Fruit fly (Drosophila melanogaster) whole organism, pupa: ENCODE measurements around the gene CG13643.

Source experiments
- CG10348 ChIP-seq: fragments of 200-800 bp; sonication (Bioruptor generic); IDR thresholded peaks from 2 replicates; pipeline ENCODE4 v1.3.6; 2022; ENCODE audit warnings: missing biosample characterization, missing genetic modification characterization
- CG12605 ChIP-seq: fragments of 200-800 bp; sonication (Bioruptor generic); IDR thresholded peaks from 2 replicates; pipeline ENCODE4 v1.3.6; 2022; ENCODE audit warnings: missing biosample characterization, missing genetic modification characterization
- CG13204 ChIP-seq: fragments of 200-800 bp; sonication (Bioruptor generic); optimal IDR thresholded peaks from 2 replicates; lab custom pipeline; 2018; ENCODE audit warnings: missing biosample characterization, mild to moderate bottlenecking, missing genetic modification characterization, moderate library complexity
- CG14655 ChIP-seq: fragments of 200-800 bp; sonication (Bioruptor generic); optimal IDR thresholded peaks from 3 replicates; lab custom pipeline; 2017; ENCODE audit warnings: mild to moderate bottlenecking, missing biosample characterization, missing genetic modification reagents, missing genetic modification characterization
- CG15710 ChIP-seq: fragments of 200-800 bp; sonication (Bioruptor generic); optimal IDR thresholded peaks from 2 replicates; lab custom pipeline; 2018; ENCODE audit warnings: missing biosample characterization, mild to moderate bottlenecking, missing genetic modification characterization, moderate library complexity
- CG17806 ChIP-seq: fragments of 200-800 bp; sonication (Bioruptor generic); optimal IDR thresholded peaks from 2 replicates; lab custom pipeline; 2018; ENCODE audit warnings: missing biosample characterization, mild to moderate bottlenecking, missing genetic modification characterization, moderate library complexity
- CG32121 ChIP-seq: fragments of 200-800 bp; sonication (Bioruptor generic); IDR thresholded peaks from 2 replicates; pipeline ENCODE4 v1.3.6; 2022; ENCODE audit warnings: missing biosample characterization, missing genetic modification characterization
- CG34367 ChIP-seq: fragments of 200-800 bp; sonication (Bioruptor generic); optimal IDR thresholded peaks from 2 replicates; lab custom pipeline; 2018; ENCODE audit warnings: missing biosample characterization, mild to moderate bottlenecking, missing genetic modification characterization
- CG4496 ChIP-seq: fragments of 200-800 bp; sonication (Bioruptor generic); IDR thresholded peaks from 3 replicates; pipeline ENCODE4 v1.3.6; 2022; ENCODE audit warnings: missing biosample characterization, missing genetic modification characterization
- CG8159 ChIP-seq: fragments of 200-800 bp; sonication (Bioruptor generic); optimal IDR thresholded peaks from 3 replicates; lab custom pipeline; 2018; ENCODE audit warnings: missing biosample characterization, mild to moderate bottlenecking, missing genetic modification characterization, moderate library complexity
- CG8301 ChIP-seq: fragments of 200-800 bp; sonication (Bioruptor generic); optimal IDR thresholded peaks from 2 replicates; lab custom pipeline; 2018; ENCODE audit warnings: missing biosample characterization, mild to moderate bottlenecking, missing genetic modification characterization
- CG9948 ChIP-seq: fragments of 200-800 bp; sonication (Bioruptor generic); optimal IDR thresholded peaks from 2 replicates; lab custom pipeline; 2018; ENCODE audit warnings: missing biosample characterization, mild to moderate bottlenecking, missing genetic modification characterization, moderate library complexity
- D1 ChIP-seq: fragments of 200-800 bp; sonication (Bioruptor generic); optimal IDR thresholded peaks from 2 replicates; lab custom pipeline; 2018; ENCODE audit warnings: missing biosample characterization, mild to moderate bottlenecking, missing genetic modification characterization, moderate library complexity
- EcR ChIP-seq: fragments of 200-800 bp; sonication (Bioruptor generic); optimal IDR thresholded peaks from 3 replicates; lab custom pipeline; 2019; ENCODE audit warnings: missing biosample characterization, missing genetic modification characterization, mild to moderate bottlenecking, moderate library complexity, missing genetic modification reagents
- Ets98B ChIP-seq: fragments of 200-800 bp; sonication (Bioruptor generic); IDR thresholded peaks from 2 replicates; pipeline ENCODE4 v1.3.6; 2022; ENCODE audit warnings: missing biosample characterization, missing genetic modification characterization
- Pif1A ChIP-seq: fragments of 200-800 bp; sonication (Bioruptor generic); optimal IDR thresholded peaks from 3 replicates; lab custom pipeline; 2016; ENCODE audit warnings: missing biosample characterization, missing genetic modification characterization
- Pif1B ChIP-seq: fragments of 200-800 bp; sonication (Bioruptor generic); optimal IDR thresholded peaks from 3 replicates; lab custom pipeline; 2016; ENCODE audit warnings: missing biosample characterization, missing genetic modification characterization
- Snoo ChIP-seq: fragments of 200-800 bp; sonication (Bioruptor generic); optimal IDR thresholded peaks from 3 replicates; lab custom pipeline; 2017; ENCODE audit warnings: missing biosample characterization, mild to moderate bottlenecking, missing genetic modification characterization, inconsistent platforms
- fd96Ca ChIP-seq: fragments of 200-800 bp; sonication (Bioruptor generic); IDR thresholded peaks from 3 replicates; pipeline ENCODE4 v1.3.6; 2022; ENCODE audit warnings: missing biosample characterization, missing genetic modification characterization
- gl ChIP-seq: fragments of 200-800 bp; sonication (Bioruptor generic); optimal IDR thresholded peaks from 2 replicates; lab custom pipeline; 2018; ENCODE audit warnings: missing biosample characterization, mild to moderate bottlenecking, missing genetic modification characterization
- rn ChIP-seq: fragments of 200-800 bp; sonication (Bioruptor generic); IDR thresholded peaks from 2 replicates; pipeline ENCODE4 v1.3.6; 2022; ENCODE audit warnings: missing biosample characterization, missing genetic modification characterization

The CG13643 gene

DNA sequence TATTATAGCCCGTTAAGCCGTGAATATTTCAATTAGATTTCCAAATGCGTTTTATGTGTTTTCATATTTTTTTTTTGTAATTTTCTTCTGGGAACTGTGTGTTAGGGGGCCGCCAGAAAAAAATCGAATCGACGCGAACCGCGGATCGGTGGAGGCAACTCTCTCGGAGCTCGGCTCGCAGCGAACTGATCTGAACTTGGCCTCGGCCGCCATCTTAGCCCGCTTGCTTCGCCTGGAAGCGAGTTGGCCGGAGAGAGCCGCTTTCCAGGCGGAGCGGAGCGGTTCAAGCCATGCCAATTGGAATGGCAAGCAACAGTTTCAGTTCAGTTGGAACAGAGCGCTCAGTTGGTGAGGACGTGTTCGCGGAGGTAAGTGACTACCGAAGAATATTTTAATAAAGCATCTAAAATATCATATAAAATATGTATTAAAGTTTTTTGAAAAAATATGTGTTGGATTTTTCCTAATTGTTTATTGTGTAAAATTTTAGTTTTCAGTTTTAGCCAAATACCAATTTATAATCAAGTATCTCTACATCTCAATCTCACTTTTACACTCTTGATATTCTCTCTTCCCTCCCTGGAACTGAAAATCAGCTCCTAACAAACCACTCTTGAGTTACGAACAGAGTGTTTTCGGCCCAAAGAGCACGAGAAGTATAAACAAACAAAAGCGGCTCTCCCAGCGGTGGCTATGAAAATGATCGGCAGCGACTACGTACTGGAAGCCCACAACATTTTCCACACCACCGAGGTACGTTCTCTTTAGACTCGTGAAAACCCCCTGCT lies 11.2 kb downstream of the CG13643 start, which contains the start of the genes CG31121 and CG11069:
TSS of gene CG31121 (minus strand) at position 187 of the 788 bp plus-strand sequence.
TSS of gene CG11069 (plus strand) at position 324 of the 788 bp plus-strand sequence.
- peak; percentile 19 for TF ChIP-seq CG13204 (GFP tag; lab: Kevin White, UChicago)
- peak; percentile 46 for TF ChIP-seq EcR
- TF ChIP-seq Ets98B (GFP tag; lab: Robert Waterston, UW): peak; percentile 41; the same call in 1 of the 2 replicates
- no peak for TF ChIP-seq Pif1B (GFP tag; lab: Kevin White, UChicago)
- TF ChIP-seq fd96Ca (GFP tag; lab: Robert Waterston, UW): 0 out of 3 replicates have a peak, but pooled peaks have one; percentile 48

DNA sequence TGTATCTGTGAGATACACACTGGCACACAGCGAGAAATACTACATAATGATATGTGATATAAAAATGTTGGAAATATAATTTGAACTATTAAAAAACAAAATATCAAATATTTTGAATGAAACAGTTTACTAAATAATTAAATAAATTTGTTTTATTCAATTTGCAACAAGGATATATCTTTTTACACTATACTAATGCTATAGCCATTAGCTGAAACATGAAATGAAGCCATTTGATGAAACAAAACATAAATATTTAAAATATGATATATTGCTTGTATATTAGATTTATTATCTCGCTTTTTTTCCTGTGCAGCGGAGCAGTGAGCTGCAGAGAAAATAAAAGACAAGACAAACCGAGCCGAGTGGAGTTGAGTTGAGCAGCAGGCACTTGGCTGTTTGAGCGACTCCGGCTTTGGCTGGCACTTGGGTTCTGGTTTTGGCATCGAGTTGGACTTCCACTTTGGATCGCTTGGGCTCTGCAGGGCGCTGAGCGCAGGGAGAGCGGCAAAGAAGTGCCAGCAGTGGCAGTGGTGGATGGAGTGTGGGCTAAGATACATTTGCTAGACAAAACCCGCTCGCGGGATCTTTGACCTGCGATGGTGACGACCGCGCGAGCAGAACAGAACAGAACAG lies 12.4 kb downstream of the CG13643 start:
- TF ChIP-seq CG15710 (tag; lab: Kevin White, UChicago) (peak; percentile 91), fd96Ca (GFP tag; lab: Robert Waterston, UW) (0 out of 3 replicates have a peak, but pooled peaks have one; percentile 12), Pif1B (GFP tag; lab: Kevin White, UChicago) (peak; percentile 76), D1 (tag; lab: Kevin White, UChicago) (peak; percentile 98), EcR (peak; percentile 79), CG12605 (GFP tag; lab: Robert Waterston, UW) (peak; percentile 56), CG8301 (tag; lab: Kevin White, UChicago) (peak; percentile 94), rn (GFP tag; lab: Robert Waterston, UW) (peak; percentile 64; the same call in 1 of the 2 replicates), CG13204 (GFP tag; lab: Kevin White, UChicago) (peak; percentile 51), Ets98B (GFP tag; lab: Robert Waterston, UW) (peak; percentile 61), CG10348 (GFP tag; lab: Robert Waterston, UW) (peak; percentile 23; the same call in 1 of the 2 replicates), CG4496 (GFP tag; lab: Robert Waterston, UW) (peak; percentile 79), CG14655 (GFP tag; lab: Kevin White, UChicago) (peak; percentile 96), gl (tag; lab: Kevin White, UChicago) (peak; percentile 74), Pif1A (peak; percentile 70), Snoo (tag; lab: Kevin White, UChicago) (peak; percentile 82), CG32121 (GFP tag; lab: Robert Waterston, UW) (peak; percentile 88), CG34367 (peak; percentile 83), CG9948 (peak; percentile 95), CG17806 (peak; percentile 95), CG8159 (tag; lab: Kevin White, UChicago) (peak; percentile 96)
- TF ChIP-seq, all 21 proteins: peak for 21

dm6 chr3R:24890919-24891318 lies 14.9 kb downstream of the CG13643 start:
- no peak for TF ChIP-seq D1 (tag; lab: Kevin White, UChicago)
- no peak for TF ChIP-seq EcR
- TF ChIP-seq Pif1A: peak; percentile 3
- no peak; the same call in 1 of the 2 replicates for TF ChIP-seq CG32121 (GFP tag; lab: Robert Waterston, UW)
- no peak for TF ChIP-seq CG13204 (GFP tag; lab: Kevin White, UChicago)
- peak; percentile 39 for TF ChIP-seq Ets98B (GFP tag; lab: Robert Waterston, UW)
- TF ChIP-seq CG14655 (GFP tag; lab: Kevin White, UChicago): peak; percentile 45
- no peak for TF ChIP-seq CG34367
- peak; percentile 50; the same call in 1 of the 3 replicates for TF ChIP-seq fd96Ca (GFP tag; lab: Robert Waterston, UW)
- TF ChIP-seq gl (tag; lab: Kevin White, UChicago): no peak
- no peak for TF ChIP-seq CG8159 (tag; lab: Kevin White, UChicago)
- peak; percentile 51 for TF ChIP-seq CG8301 (tag; lab: Kevin White, UChicago)
- no peak for TF ChIP-seq Snoo (tag; lab: Kevin White, UChicago)
- TF ChIP-seq CG9948: no peak
- TF ChIP-seq rn (GFP tag; lab: Robert Waterston, UW): no peak
- no peak for TF ChIP-seq CG17806
- no peak for TF ChIP-seq CG4496 (GFP tag; lab: Robert Waterston, UW)
- no peak for TF ChIP-seq CG15710 (tag; lab: Kevin White, UChicago)
- no peak for TF ChIP-seq CG10348 (GFP tag; lab: Robert Waterston, UW)
- no peak for TF ChIP-seq Pif1B (GFP tag; lab: Kevin White, UChicago)
- TF ChIP-seq CG12605 (GFP tag; lab: Robert Waterston, UW): no peak

- TF ChIP-seq Ets98B (GFP tag; lab: Robert Waterston, UW) (no peak), CG17806 (no peak), CG9948 (no peak), gl (tag; lab: Kevin White, UChicago) (no peak), CG10348 (GFP tag; lab: Robert Waterston, UW) (no peak), CG8159 (tag; lab: Kevin White, UChicago) (no peak), rn (GFP tag; lab: Robert Waterston, UW) (no peak), EcR (no peak)
These were observed 15.6 kb downstream of the CG13643 start for dm6 chr3R:24890217-24890616.

dm6 chr3R:24889303-24889892 lies 16.4 kb downstream of the CG13643 start:
- TF ChIP-seq fd96Ca (GFP tag; lab: Robert Waterston, UW): 0 out of 3 replicates have a peak, but pooled peaks have one; percentile 26
- TF ChIP-seq EcR: peak; percentile 89
- TF ChIP-seq CG4496 (GFP tag; lab: Robert Waterston, UW): no peak
